Worm (Caenorhabditis elegans): Measurements from ENCODE around the gene ZK177.9.

ce11 chrII:5547442-5547894 is 29.9 kb upstream of the ZK177.9 start, which contains the start of gene acdh-2:
- no peak for TF ChIP-seq zag-1 (tag; optimal IDR thresholded peaks at IDR 0.05)
- no peak for TF ChIP-seq nhr-25 (tag; optimal IDR thresholded peaks at IDR 0.05)
- no peak for TF ChIP-seq nhr-12 (tag; optimal IDR thresholded peaks at IDR 0.05)
- TF ChIP-seq egl-27 (tag; optimal IDR thresholded peaks at IDR 0.05): no peak
- no peak for TF ChIP-seq elt-2 (tag; optimal IDR thresholded peaks at IDR 0.05)
